Fruit fly (Drosophila melanogaster) whole organism, embryonic: ENCODE results near the gene CG10195.

ENCODE experiments used
- Bdp1 ChIP-seq: fragments of 200-800 bp; sonication (Bioruptor generic); optimal IDR thresholded peaks from 3 replicates; lab custom pipeline; 2016; ENCODE audit warnings: missing biosample characterization, missing genetic modification characterization
- BtbVII ChIP-seq: fragments of 200-800 bp; sonication (Bioruptor generic); optimal IDR thresholded peaks from 3 replicates; lab custom pipeline; 2017; ENCODE audit warnings: missing biosample characterization, mild to moderate bottlenecking, missing genetic modification characterization
- CG10267 ChIP-seq: fragments of 200-800 bp; sonication (Bioruptor generic); optimal IDR thresholded peaks from 2 replicates; lab custom pipeline; 2018; ENCODE audit warnings: missing biosample characterization, mild to moderate bottlenecking, missing genetic modification characterization, moderate library complexity
- CG10959 ChIP-seq: fragments of 200-800 bp; sonication (Bioruptor generic); IDR thresholded peaks from 2 replicates; pipeline ENCODE4 v1.3.6; 2022; ENCODE audit warnings: missing biosample characterization, missing genetic modification characterization
- CG11085 ChIP-seq: fragments of 200-800 bp; sonication (Bioruptor generic); IDR thresholded peaks from 2 replicates; pipeline ENCODE4 v1.3.6; 2022; ENCODE audit warnings: missing biosample characterization, missing genetic modification characterization
- CG11093 ChIP-seq: fragments of 200-800 bp; sonication (Bioruptor generic); IDR thresholded peaks from 3 replicates; pipeline ENCODE4 v1.3.6; 2022; ENCODE audit warnings: missing biosample characterization, missing genetic modification characterization
- CG12236 ChIP-seq: fragments of 200-800 bp; sonication (Bioruptor generic); optimal IDR thresholded peaks from 2 replicates; lab custom pipeline; 2016; ENCODE audit warnings: missing biosample characterization, missing genetic modification characterization
- CG12659 ChIP-seq: fragments of 200-800 bp; sonication (Bioruptor generic); optimal IDR thresholded peaks from 3 replicates; lab custom pipeline; 2017; ENCODE audit warnings: mild to moderate bottlenecking, missing biosample characterization, missing genetic modification reagents, missing genetic modification characterization
- CG13624 ChIP-seq: fragments of 200-800 bp; sonication (Bioruptor generic); optimal IDR thresholded peaks from 2 replicates; lab custom pipeline; 2016; ENCODE audit warnings: missing biosample characterization, missing genetic modification characterization
- CG1602 ChIP-seq: fragments of 200-800 bp; sonication (Bioruptor generic); optimal IDR thresholded peaks from 3 replicates; lab custom pipeline; 2016; ENCODE audit warnings: missing biosample characterization, missing genetic modification characterization
- CG17568 ChIP-seq: fragments of 200-800 bp; sonication (Bioruptor generic); optimal IDR thresholded peaks from 2 replicates; lab custom pipeline; 2018; ENCODE audit warnings: missing biosample characterization, mild to moderate bottlenecking, missing genetic modification characterization, moderate library complexity
- CG1832 ChIP-seq: fragments of 200-800 bp; sonication (Bioruptor generic); optimal IDR thresholded peaks from 2 replicates; lab custom pipeline; 2017; ENCODE audit warnings: missing biosample characterization, mild to moderate bottlenecking, missing genetic modification characterization, inconsistent platforms
- CG18764 ChIP-seq: fragments of 200-800 bp; sonication (Bioruptor generic); optimal IDR thresholded peaks from 3 replicates; lab custom pipeline; 2016; ENCODE audit warnings: missing biosample characterization, missing genetic modification characterization
- CG2116 ChIP-seq: fragments of 200-800 bp; sonication (Bioruptor generic); optimal IDR thresholded peaks from 3 replicates; lab custom pipeline; 2018; ENCODE audit warnings: missing biosample characterization, mild to moderate bottlenecking, missing genetic modification characterization
- CG2875 ChIP-seq: fragments of 200-800 bp; sonication (Bioruptor generic); optimal IDR thresholded peaks from 2 replicates; lab custom pipeline; 2017; ENCODE audit warnings: missing biosample characterization, mild to moderate bottlenecking, missing genetic modification characterization, missing genetic modification reagents
- CG4360 ChIP-seq: fragments of 200-800 bp; sonication (Bioruptor generic); IDR thresholded peaks from 2 replicates; pipeline ENCODE4 v1.3.6; 2022; ENCODE audit warnings: missing biosample characterization, missing genetic modification characterization
- CG43689 ChIP-seq: fragments of 200-800 bp; sonication (Bioruptor generic); IDR thresholded peaks from 2 replicates; pipeline ENCODE4 v1.3.6; 2022; ENCODE audit warnings: missing biosample characterization, missing genetic modification characterization
- CG4424 ChIP-seq: fragments of 200-800 bp; sonication (Bioruptor generic); optimal IDR thresholded peaks from 3 replicates; lab custom pipeline; 2016; ENCODE audit warnings: missing biosample characterization, missing genetic modification characterization
- CG8281 ChIP-seq: fragments of 200-800 bp; sonication (Bioruptor generic); optimal IDR thresholded peaks from 2 replicates; lab custom pipeline; 2018; ENCODE audit warnings: missing biosample characterization, mild to moderate bottlenecking, missing genetic modification characterization, moderate library complexity
- CG9609 ChIP-seq: fragments of 200-800 bp; sonication (Bioruptor generic); optimal IDR thresholded peaks from 3 replicates; lab custom pipeline; 2016; ENCODE audit warnings: missing biosample characterization, missing genetic modification characterization
- CTCF ChIP-seq: fragments of 200-800 bp; sonication (Bioruptor generic); optimal IDR thresholded peaks from 2 replicates; lab custom pipeline; 2017; ENCODE audit warnings: missing biosample characterization, mild to moderate bottlenecking, missing genetic modification characterization, moderate library complexity
- CrebB ChIP-seq: fragments of 200-800 bp; sonication (Bioruptor generic); optimal IDR thresholded peaks from 3 replicates; lab custom pipeline; 2018; ENCODE audit warnings: missing biosample characterization, mild to moderate bottlenecking, missing genetic modification characterization
- Dip2 ChIP-seq: fragments of 200-800 bp; sonication (Bioruptor generic); IDR thresholded peaks from 2 replicates; pipeline ENCODE4 v1.3.6; 2022; ENCODE audit warnings: missing biosample characterization, missing genetic modification characterization
- Doc2 ChIP-seq: fragments of 200-800 bp; sonication (Bioruptor generic); IDR thresholded peaks from 2 replicates; pipeline ENCODE4 v1.3.6; 2022; ENCODE audit warnings: missing biosample characterization, missing genetic modification characterization
- Dref ChIP-seq: fragments of 200-800 bp; sonication (Bioruptor generic); IDR thresholded peaks from 2 replicates; pipeline ENCODE4 v1.3.6; 2022; ENCODE audit warnings: missing biosample characterization, missing genetic modification characterization
- H2.0 ChIP-seq: fragments of 200-800 bp; sonication (Bioruptor generic); IDR thresholded peaks from 2 replicates; pipeline ENCODE4 v1.3.6; 2022; ENCODE audit warnings: missing biosample characterization, missing genetic modification characterization
- HLHmδ ChIP-seq: fragments of 200-800 bp; sonication (Bioruptor generic); optimal IDR thresholded peaks from 2 replicates; lab custom pipeline; 2018; ENCODE audit warnings: missing biosample characterization, mild to moderate bottlenecking, missing genetic modification characterization, moderate library complexity
- Hmr ChIP-seq: fragments of 200-800 bp; sonication (Bioruptor generic); optimal IDR thresholded peaks from 3 replicates; lab custom pipeline; 2017; ENCODE audit warnings: mild to moderate bottlenecking, missing biosample characterization, missing genetic modification reagents, missing genetic modification characterization
- Hmx ChIP-seq: fragments of 200-800 bp; sonication (Bioruptor generic); optimal IDR thresholded peaks from 2 replicates; lab custom pipeline; 2016; ENCODE audit warnings: missing biosample characterization, missing genetic modification characterization
- Lpt ChIP-seq: fragments of >200 bp; optimal IDR thresholded peaks from 2 replicates; lab custom pipeline; 2018; ENCODE audit warnings: missing biosample characterization, missing genetic modification characterization
- MBD-R2 ChIP-seq: fragments of 200-800 bp; sonication (Bioruptor generic); IDR thresholded peaks from 2 replicates; pipeline ENCODE4 v1.3.6; 2022; ENCODE audit warnings: missing biosample characterization, missing genetic modification characterization
- Mad ChIP-seq: fragments of 200-800 bp; sonication (Bioruptor generic); optimal IDR thresholded peaks from 2 replicates; lab custom pipeline; 2016; ENCODE audit warnings: missing biosample characterization, missing genetic modification characterization
- Myb ChIP-seq: fragments of 200-800 bp; sonication (Bioruptor generic); optimal IDR thresholded peaks from 2 replicates; lab custom pipeline; 2016; ENCODE audit warnings: missing biosample characterization, missing genetic modification characterization
- NfI ChIP-seq: fragments of 200-800 bp; sonication (Bioruptor generic); optimal IDR thresholded peaks from 3 replicates; lab custom pipeline; 2018; ENCODE audit warnings: missing biosample characterization, mild to moderate bottlenecking, missing genetic modification characterization, moderate library complexity
- Oaz ChIP-seq: fragments of 200-800 bp; sonication (Bioruptor generic); IDR thresholded peaks from 2 replicates; pipeline ENCODE4 v1.3.6; 2022; ENCODE audit warnings: missing biosample characterization, missing genetic modification characterization
- Ptx1 ChIP-seq: fragments of 200-800 bp; sonication (Bioruptor generic); IDR thresholded peaks from 2 replicates; pipeline ENCODE4 v1.3.6; 2022; ENCODE audit warnings: missing biosample characterization, missing genetic modification characterization
- Rx ChIP-seq: fragments of 200-800 bp; sonication (Bioruptor generic); IDR thresholded peaks from 2 replicates; pipeline ENCODE4 v1.3.6; 2022; ENCODE audit warnings: missing biosample characterization, missing genetic modification characterization
- Sin3A ChIP-seq: fragments of >200 bp; optimal IDR thresholded peaks from 2 replicates; lab custom pipeline; 2018
- Vsx1 ChIP-seq: fragments of 200-800 bp; sonication (Bioruptor generic); optimal IDR thresholded peaks from 2 replicates; lab custom pipeline; 2017; ENCODE audit warnings: missing biosample characterization, mild to moderate bottlenecking, missing genetic modification characterization, missing genetic modification reagents
- chinmo ChIP-seq: fragments of 200-800 bp; sonication (Bioruptor generic); IDR thresholded peaks from 4 replicates; pipeline ENCODE4 v1.3.6; 2022; ENCODE audit warnings: missing biosample characterization, missing genetic modification characterization; ENCODE audit not compliant: partially characterized antibody
- dan ChIP-seq: fragments of 200-800 bp; sonication (Bioruptor generic); IDR thresholded peaks from 2 replicates; pipeline ENCODE4 v1.3.6; 2022; ENCODE audit warnings: missing biosample characterization, missing genetic modification characterization
- gcm2 ChIP-seq: fragments of 200-800 bp; sonication (Bioruptor generic); optimal IDR thresholded peaks from 2 replicates; lab custom pipeline; 2016; ENCODE audit warnings: missing biosample characterization, missing genetic modification characterization
- grau ChIP-seq: fragments of 200-800 bp; optimal IDR thresholded peaks from 3 replicates; lab custom pipeline; 2019; ENCODE audit warnings: missing biosample characterization, mild to moderate bottlenecking, missing genetic modification characterization, moderate library complexity
- ham ChIP-seq: fragments of 200-800 bp; sonication (Bioruptor generic); IDR thresholded peaks from 2 replicates; pipeline ENCODE4 v1.3.6; 2022; ENCODE audit warnings: missing biosample characterization, missing genetic modification characterization
- hth ChIP-seq: fragments of >200 bp; optimal IDR thresholded peaks from 2 replicates; lab custom pipeline; 2017; ENCODE audit warnings: inconsistent platforms
- jigr1 ChIP-seq: fragments of 200-800 bp; sonication (Bioruptor generic); IDR thresholded peaks from 3 replicates; pipeline ENCODE4 v1.3.6; 2022; ENCODE audit warnings: missing biosample characterization, missing genetic modification characterization
- luna ChIP-seq: fragments of 200-800 bp; sonication (Bioruptor generic); optimal IDR thresholded peaks from 2 replicates; lab custom pipeline; 2016; ENCODE audit warnings: missing biosample characterization, missing genetic modification characterization
- nerfin-1 ChIP-seq: fragments of 200-800 bp; sonication (Bioruptor generic); optimal IDR thresholded peaks from 3 replicates; lab custom pipeline; 2019; ENCODE audit warnings: missing biosample characterization, mild to moderate bottlenecking, missing genetic modification characterization, moderate library complexity
- nerfin-2 ChIP-seq: fragments of 200-800 bp; sonication (Bioruptor generic); IDR thresholded peaks from 2 replicates; pipeline ENCODE4 v1.3.6; 2022; ENCODE audit warnings: missing biosample characterization, missing genetic modification characterization; ENCODE audit not compliant: partially characterized antibody
- pan ChIP-seq, 4 experiments: fragments of >200 bp in 3 of 4; fragments of 200-800 bp in 1 of 4; sonication (Bioruptor generic) in 1 of 4; optimal IDR thresholded peaks in 3 of 4; IDR thresholded peaks in 1 of 4; 2 replicates each; pipeline versions ENCODE4 v1.3.6 to Lab custom; 2017 to 2022; ENCODE audit warnings: missing biosample characterization in 2 of 4, missing genetic modification characterization in 2 of 4, mixed read lengths in 1 of 4
- phol ChIP-seq: fragments of 200-800 bp; sonication (Bioruptor generic); optimal IDR thresholded peaks from 3 replicates; lab custom pipeline; 2018; ENCODE audit warnings: missing biosample characterization, mild to moderate bottlenecking, missing genetic modification characterization, moderate library complexity
- schlank ChIP-seq: fragments of 200-800 bp; sonication (Bioruptor generic); optimal IDR thresholded peaks from 2 replicates; lab custom pipeline; 2018; ENCODE audit warnings: missing biosample characterization, mild to moderate bottlenecking, missing genetic modification characterization
- tx ChIP-seq: fragments of 200-800 bp; sonication (Bioruptor generic); optimal IDR thresholded peaks from 2 replicates; lab custom pipeline; 2016; ENCODE audit warnings: missing biosample characterization, missing genetic modification characterization

Gene CG10195

dm6 chr2L:19434260-19434659, 50.2 kb downstream of the CG10195 start (continued):
- TF ChIP-seq tx (no peak), Hmx (GFP tag; lab: Kevin White, UChicago) (no peak), nerfin-2 (no peak), Dref (GFP tag; lab: Robert Waterston, UW) (no peak), CG4424 (no peak), CG11093 (no peak), gcm2 (GFP tag; lab: Kevin White, UChicago) (no peak), HLHmδ (GFP tag; lab: Kevin White, UChicago) (peak; percentile 73), CG1832 (GFP tag; lab: Kevin White, UChicago) (no peak), NfI (GFP tag; lab: Kevin White, UChicago) (no peak), phol (tag; lab: Kevin White, UChicago) (no peak), Myb (no peak), CrebB (tag; lab: Kevin White, UChicago) (peak; percentile 81), jigr1 (GFP tag; lab: Robert Waterston, UW) (no peak), Sin3A (lab: Kevin White, UChicago) (no peak), CG12659 (GFP tag; lab: Kevin White, UChicago) (peak; percentile 2), CG12236 (GFP tag; lab: Kevin White, UChicago) (peak; percentile 16), CTCF (GFP tag; lab: Kevin White, UChicago) (peak; percentile 37), grau (tag; lab: Kevin White, UChicago) (peak; percentile 21), Oaz (GFP tag; lab: Robert Waterston, UW) (no peak), CG10267 (peak; percentile 48), CG10959 (GFP tag; lab: Robert Waterston, UW) (0 out of 2 replicates have a peak, but pooled peaks have one; percentile 32), H2.0 (GFP tag; lab: Robert Waterston, UW) (no peak), MBD-R2 (GFP tag; lab: Robert Waterston, UW) (no peak), Lpt (GFP tag; lab: Kevin White, UChicago) (no peak), luna (no peak), CG43689 (GFP tag; lab: Robert Waterston, UW) (no peak), pan (optimal IDR thresholded peaks at IDR 0.05; lab: Kevin White, UChicago) (no peak), pan (GFP tag; optimal IDR thresholded peaks at IDR 0.05 in 1 of 2, IDR thresholded peaks at IDR 0.05 in 1 of 2) (peak in 1 of 2 experiments; percentile 17), Rx (GFP tag; lab: Robert Waterston, UW) (no peak), Hmr (peak; percentile 44), Vsx1 (GFP tag; lab: Kevin White, UChicago) (peak; percentile 87), CG18764 (peak; percentile 12), Mad (GFP tag; lab: Kevin White, UChicago) (no peak), CG2875 (GFP tag; lab: Kevin White, UChicago) (peak; percentile 65), CG8281 (tag; lab: Kevin White, UChicago) (peak; percentile 50), CG13624 (GFP tag; lab: Kevin White, UChicago) (no peak), CG17568 (GFP tag; lab: Kevin White, UChicago) (no peak), ham (GFP tag; lab: Robert Waterston, UW) (no peak), dan (GFP tag; lab: Robert Waterston, UW) (no peak), hth (lab: Kevin White, UChicago) (no peak), Dip2 (no peak), Ptx1 (GFP tag; lab: Robert Waterston, UW) (no peak), schlank (tag; lab: Kevin White, UChicago) (no peak), nerfin-1 (tag; lab: Kevin White, UChicago) (peak; percentile 71), BtbVII (GFP tag; lab: Kevin White, UChicago) (peak; percentile 79), Bdp1 (no peak), CG1602 (no peak), CG4360 (GFP tag; lab: Robert Waterston, UW) (no peak), Doc2 (GFP tag; lab: Robert Waterston, UW) (no peak), CG9609 (no peak), CG11085 (no peak), CG2116 (GFP tag; lab: Kevin White, UChicago) (no peak), chinmo (GFP tag; lab: Robert Waterston, UW) (no peak)
